Fruit fly (Drosophila melanogaster): ENCODE results near the gene CG42460.

The CG42460 gene

dm6 chr2L:3354642-3355380, 33.5 kb downstream of the CG42460 start, which contains the start of gene E23 (continued):
- TF ChIP-seq CG10274 (GFP tag; optimal IDR thresholded peaks at IDR 0.05): peak; percentile 89

- TF ChIP-seq ttk (GFP tag; IDR thresholded peaks at IDR 0.05) (no peak), Mad (GFP tag; optimal IDR thresholded peaks at IDR 0.05) (no peak), tx (GFP tag; optimal IDR thresholded peaks at IDR 0.05) (no peak), slbo (GFP tag; IDR thresholded peaks at IDR 0.05) (no peak), HLH3B (GFP tag; IDR thresholded peaks at IDR 0.05) (no peak), gt (GFP tag; IDR thresholded peaks at IDR 0.05) (no peak), cato (GFP tag; optimal IDR thresholded peaks at IDR 0.05; ENCODE audit: borderline replicate concordance) (no peak), grau (tag; optimal IDR thresholded peaks at IDR 0.05) (no peak), fd3F (GFP tag; optimal IDR thresholded peaks at IDR 0.05) (no peak), CG2120 (GFP tag; optimal IDR thresholded peaks at IDR 0.05) (no peak), CG14860 (GFP tag; IDR thresholded peaks at IDR 0.05; ENCODE audit: partially characterized antibody) (no peak), CG3163 (GFP tag; optimal IDR thresholded peaks at IDR 0.05) (no peak)
Measured at dm6 chr2L:3353791-3354190, 34.5 kb downstream of the CG42460 start.

- TF ChIP-seq mam (GFP tag; optimal IDR thresholded peaks at IDR 0.05) (no peak), Dfd (GFP tag; optimal IDR thresholded peaks at IDR 0.05) (peak in 1 of 2 experiments; percentile 32), lbe (GFP tag; optimal IDR thresholded peaks at IDR 0.05) (no peak)
Measured at dm6 chr2L:3352927-3353326, 35.4 kb downstream of the CG42460 start.

- TF ChIP-seq hkb (optimal IDR thresholded peaks at IDR 0.05) (no peak), hkb (GFP tag; IDR thresholded peaks at IDR 0.05) (no peak), nom (GFP tag; optimal IDR thresholded peaks at IDR 0.05) (peak; percentile 43)
Measured at dm6 chr2L:3351575-3352219, 36.6 kb downstream of the CG42460 start.

dm6 chr2L:3348146-3348747, 40.0 kb downstream of the CG42460 start:
- no peak for TF ChIP-seq Neu2 (GFP tag; optimal IDR thresholded peaks at IDR 0.05; ENCODE audit: borderline replicate concordance)
- peak; percentile 48 for TF ChIP-seq zen (tag; optimal IDR thresholded peaks at IDR 0.05)
- TF ChIP-seq CG10366 (GFP tag; IDR thresholded peaks at IDR 0.05): peak; percentile 85
- peak; percentile 6 for TF ChIP-seq sd (tag; optimal IDR thresholded peaks at IDR 0.05)
- peak; percentile 95 for TF ChIP-seq Sox102F (GFP tag; optimal IDR thresholded peaks at IDR 0.05)
- TF ChIP-seq cad (GFP tag; optimal IDR thresholded peaks at IDR 0.05): no peak
- TF ChIP-seq Antp (GFP tag; optimal IDR thresholded peaks at IDR 0.05): peak; percentile 62
- peak; percentile 75 for TF ChIP-seq CG11456 (GFP tag; IDR thresholded peaks at IDR 0.05)
- TF ChIP-seq eve (GFP tag; optimal IDR thresholded peaks at IDR 0.05): peak in 1 of 2 experiments; percentile 88
- TF ChIP-seq CG14441 (GFP tag; IDR thresholded peaks at IDR 0.05): peak; percentile 92
- peak; percentile 66 for TF ChIP-seq NC2β (GFP tag; optimal IDR thresholded peaks at IDR 0.05)
- TF ChIP-seq CG31388 (GFP tag; optimal IDR thresholded peaks at IDR 0.05): peak; percentile 22
- TF ChIP-seq Optix (GFP tag; IDR thresholded peaks at IDR 0.05): peak; percentile 85
- peak; percentile 31 for TF ChIP-seq CG17568 (GFP tag; optimal IDR thresholded peaks at IDR 0.05)
- peak; percentile 90 for TF ChIP-seq B-H1 (GFP tag; IDR thresholded peaks at IDR 0.05)
- TF ChIP-seq dysf (GFP tag; IDR thresholded peaks at IDR 0.05): peak; percentile 86
- TF ChIP-seq sima (GFP tag; optimal IDR thresholded peaks at IDR 0.05): no peak
- TF ChIP-seq CG11723 (GFP tag; optimal IDR thresholded peaks at IDR 0.05): peak; percentile 70
- TF ChIP-seq Taf1 (GFP tag; IDR thresholded peaks at IDR 0.05): 0 out of 2 replicates have a peak, but pooled peaks have one; percentile 34
- no peak for TF ChIP-seq ash1 (GFP tag; optimal IDR thresholded peaks at IDR 0.05)
- TF ChIP-seq CG10979 (tag; optimal IDR thresholded peaks at IDR 0.05): peak; percentile 88
- TF ChIP-seq CG1647 (GFP tag; optimal IDR thresholded peaks at IDR 0.05): peak; percentile 51
- TF ChIP-seq CG5245 (GFP tag; optimal IDR thresholded peaks at IDR 0.05): peak; percentile 48
- TF ChIP-seq ATbp (GFP tag; optimal IDR thresholded peaks at IDR 0.05): peak; percentile 92
